Worm (Caenorhabditis elegans): ENCODE measurements around the gene srlf-18.

ce11 chrIV:11063962-11064361 lies 37.3 kb downstream of the srlf-18 start, which contains the start of gene ttr-16:
- TF ChIP-seq sea-2 (GFP tag; optimal IDR thresholded peaks at IDR 0.05) = no peak
- TF ChIP-seq elt-2 (tag; optimal IDR thresholded peaks at IDR 0.05) = no peak
- no peak for TF ChIP-seq ztf-11 (tag; optimal IDR thresholded peaks at IDR 0.05)
- no peak for TF ChIP-seq elt-1 (tag; optimal IDR thresholded peaks at IDR 0.05)
- no peak for TF ChIP-seq tbx-2 (tag; optimal IDR thresholded peaks at IDR 0.05)
- TF ChIP-seq R02D3.7 (tag; optimal IDR thresholded peaks at IDR 0.05) = no peak
